Fruit fly (Drosophila melanogaster) whole organism, embryonic: ENCODE measurements around the gene Cpr67Fb.
A peak's percentile ranks its signal among the peaks of the same experiment; 100 is the strongest.

Experiments
- CG10209 ChIP-seq: fragments of 200-800 bp; sonication (Bioruptor generic); optimal IDR thresholded peaks from 3 replicates; lab custom pipeline; 2017; ENCODE audit warnings: missing biosample characterization, mild to moderate bottlenecking, missing genetic modification characterization, missing genetic modification reagents
- CG10267 ChIP-seq: fragments of 200-800 bp; sonication (Bioruptor generic); optimal IDR thresholded peaks from 2 replicates; lab custom pipeline; 2018; ENCODE audit warnings: missing biosample characterization, mild to moderate bottlenecking, missing genetic modification characterization, moderate library complexity
- CG10431 ChIP-seq: fragments of 200-800 bp; sonication (Bioruptor generic); optimal IDR thresholded peaks from 3 replicates; lab custom pipeline; 2018; ENCODE audit warnings: missing biosample characterization, mild to moderate bottlenecking, missing genetic modification characterization
- CG12236 ChIP-seq: fragments of 200-800 bp; sonication (Bioruptor generic); optimal IDR thresholded peaks from 2 replicates; lab custom pipeline; 2016; ENCODE audit warnings: missing biosample characterization, missing genetic modification characterization
- CG12659 ChIP-seq: fragments of 200-800 bp; sonication (Bioruptor generic); optimal IDR thresholded peaks from 3 replicates; lab custom pipeline; 2017; ENCODE audit warnings: mild to moderate bottlenecking, missing biosample characterization, missing genetic modification reagents, missing genetic modification characterization
- CG13296 ChIP-seq: fragments of 200-800 bp; sonication (Bioruptor generic); optimal IDR thresholded peaks from 3 replicates; lab custom pipeline; 2018; ENCODE audit warnings: missing biosample characterization, mild to moderate bottlenecking, missing genetic modification characterization
- CG1647 ChIP-seq: fragments of 200-800 bp; sonication (Bioruptor generic); optimal IDR thresholded peaks from 3 replicates; lab custom pipeline; 2016; ENCODE audit warnings: missing biosample characterization, missing genetic modification characterization
- CG16815 ChIP-seq: fragments of 200-800 bp; sonication (Bioruptor generic); optimal IDR thresholded peaks from 3 replicates; lab custom pipeline; 2017; ENCODE audit warnings: missing biosample characterization, mild to moderate bottlenecking, missing genetic modification characterization
- CG17568 ChIP-seq: fragments of 200-800 bp; sonication (Bioruptor generic); optimal IDR thresholded peaks from 2 replicates; lab custom pipeline; 2018; ENCODE audit warnings: missing biosample characterization, mild to moderate bottlenecking, missing genetic modification characterization, moderate library complexity
- CG17829 ChIP-seq: fragments of 200-800 bp; optimal IDR thresholded peaks from 2 replicates; lab custom pipeline; 2019; ENCODE audit warnings: missing biosample characterization, mild to moderate bottlenecking, missing genetic modification characterization, moderate library complexity
- CG18262 ChIP-seq: fragments of 200-800 bp; optimal IDR thresholded peaks from 3 replicates; lab custom pipeline; 2019; ENCODE audit warnings: missing biosample characterization, mild to moderate bottlenecking, missing genetic modification characterization, moderate library complexity
- CG18476 ChIP-seq: fragments of 200-800 bp; sonication (Bioruptor generic); optimal IDR thresholded peaks from 2 replicates; lab custom pipeline; 2016; ENCODE audit warnings: missing biosample characterization, mild to moderate bottlenecking, missing genetic modification characterization
- CG34376 ChIP-seq: fragments of 200-800 bp; sonication (Bioruptor generic); optimal IDR thresholded peaks from 2 replicates; lab custom pipeline; 2018; ENCODE audit warnings: missing biosample characterization, mild to moderate bottlenecking, missing genetic modification characterization
- CG7786 ChIP-seq: fragments of 200-800 bp; sonication (Bioruptor generic); optimal IDR thresholded peaks from 2 replicates; lab custom pipeline; 2016; ENCODE audit warnings: missing biosample characterization, missing genetic modification characterization
- CG7839 ChIP-seq: fragments of 200-800 bp; sonication (Bioruptor generic); optimal IDR thresholded peaks from 3 replicates; lab custom pipeline; 2018; ENCODE audit warnings: missing biosample characterization, mild to moderate bottlenecking, missing genetic modification characterization, moderate library complexity
- CG8359 ChIP-seq: fragments of 200-800 bp; sonication (Bioruptor generic); optimal IDR thresholded peaks from 2 replicates; lab custom pipeline; 2017; ENCODE audit warnings: missing biosample characterization, mild to moderate bottlenecking, missing genetic modification characterization, borderline replicate concordance
- CG9215 ChIP-seq: fragments of 200-800 bp; sonication (Bioruptor generic); IDR thresholded peaks from 2 replicates; pipeline ENCODE4 v1.3.6; 2022; ENCODE audit warnings: missing biosample characterization, missing genetic modification characterization
- CG9797 ChIP-seq: fragments of 200-800 bp; sonication (Bioruptor generic); optimal IDR thresholded peaks from 3 replicates; lab custom pipeline; 2018; ENCODE audit warnings: missing biosample characterization, mild to moderate bottlenecking, missing genetic modification characterization
- Chrac-16 ChIP-seq: fragments of 200-800 bp; sonication (Bioruptor generic); optimal IDR thresholded peaks from 3 replicates; lab custom pipeline; 2016; ENCODE audit warnings: missing biosample characterization, missing genetic modification characterization
- CrebB ChIP-seq: fragments of 200-800 bp; sonication (Bioruptor generic); optimal IDR thresholded peaks from 3 replicates; lab custom pipeline; 2018; ENCODE audit warnings: missing biosample characterization, mild to moderate bottlenecking, missing genetic modification characterization
- E2f2 ChIP-seq: fragments of 200-800 bp; sonication (Bioruptor generic); IDR thresholded peaks from 2 replicates; pipeline ENCODE4 v1.3.6; 2022; ENCODE audit warnings: missing biosample characterization, missing genetic modification characterization
- H2.0 ChIP-seq: fragments of 200-800 bp; sonication (Bioruptor generic); IDR thresholded peaks from 2 replicates; pipeline ENCODE4 v1.3.6; 2022; ENCODE audit warnings: missing biosample characterization, missing genetic modification characterization
- Hr78 ChIP-seq, 2 experiments: fragments of 200-800 bp in 1 of 2; fragments of >200 bp in 1 of 2; sonication (Bioruptor generic) in 1 of 2; optimal IDR thresholded peaks; 2 replicates each; lab custom pipeline; 2017 to 2019; ENCODE audit warnings: missing biosample characterization in 2 of 2, missing genetic modification characterization in 2 of 2, mild to moderate bottlenecking in 1 of 2, moderate library complexity in 1 of 2
- Nf-YB ChIP-seq: fragments of 200-800 bp; sonication (Bioruptor generic); optimal IDR thresholded peaks from 3 replicates; lab custom pipeline; 2019; ENCODE audit warnings: missing biosample characterization, mild to moderate bottlenecking, missing genetic modification characterization, moderate library complexity
- Pdp1 ChIP-seq, 2 experiments: fragments of 200-800 bp; sonication (Bioruptor generic); optimal IDR thresholded peaks; 3 replicates each; lab custom pipeline; 2016; ENCODE audit warnings: missing biosample characterization in 2 of 2, missing genetic modification characterization in 2 of 2, mild to moderate bottlenecking in 1 of 2, moderate library complexity in 1 of 2
- Spps ChIP-seq: fragments of 200-800 bp; sonication (Bioruptor generic); optimal IDR thresholded peaks from 2 replicates; lab custom pipeline; 2018; ENCODE audit warnings: missing biosample characterization, mild to moderate bottlenecking, missing genetic modification characterization
- TFAM ChIP-seq: fragments of 200-800 bp; sonication (Bioruptor generic); optimal IDR thresholded peaks from 2 replicates; lab custom pipeline; 2017; ENCODE audit warnings: missing biosample characterization, missing genetic modification characterization, inconsistent platforms
- Usf ChIP-seq: fragments of 200-800 bp; sonication (Bioruptor generic); optimal IDR thresholded peaks from 2 replicates; lab custom pipeline; 2017; ENCODE audit warnings: missing genotype, missing biosample characterization, missing genetic modification characterization
- Vsx1 ChIP-seq: fragments of 200-800 bp; sonication (Bioruptor generic); optimal IDR thresholded peaks from 2 replicates; lab custom pipeline; 2017; ENCODE audit warnings: missing biosample characterization, mild to moderate bottlenecking, missing genetic modification characterization, missing genetic modification reagents
- al ChIP-seq: fragments of 200-800 bp; sonication (Bioruptor generic); IDR thresholded peaks from 2 replicates; pipeline ENCODE4 v1.3.6; 2022; ENCODE audit warnings: missing biosample characterization, missing genetic modification characterization
- amos ChIP-seq: fragments of 200-800 bp; sonication (Bioruptor generic); IDR thresholded peaks from 2 replicates; pipeline ENCODE4 v1.3.6; 2022; ENCODE audit warnings: missing biosample characterization, missing genetic modification characterization; ENCODE audit not compliant: partially characterized antibody
- ara ChIP-seq: fragments of 200-800 bp; sonication (Bioruptor generic); IDR thresholded peaks from 2 replicates; pipeline ENCODE4 v1.3.6; 2022; ENCODE audit warnings: missing biosample characterization, missing genetic modification characterization
- ato ChIP-seq: fragments of 200-800 bp; sonication (Bioruptor generic); IDR thresholded peaks from 2 replicates; pipeline ENCODE4 v1.3.6; 2022; ENCODE audit warnings: missing biosample characterization, missing genetic modification characterization; ENCODE audit not compliant: partially characterized antibody
- chinmo ChIP-seq: fragments of 200-800 bp; sonication (Bioruptor generic); IDR thresholded peaks from 4 replicates; pipeline ENCODE4 v1.3.6; 2022; ENCODE audit warnings: missing biosample characterization, missing genetic modification characterization; ENCODE audit not compliant: partially characterized antibody
- chn ChIP-seq: fragments of 200-800 bp; sonication (Bioruptor generic); optimal IDR thresholded peaks from 2 replicates; lab custom pipeline; 2016; ENCODE audit warnings: missing biosample characterization, missing genetic modification characterization
- cwo ChIP-seq: fragments of 200-800 bp; sonication (Bioruptor generic); optimal IDR thresholded peaks from 3 replicates; lab custom pipeline; 2017; ENCODE audit warnings: missing biosample characterization, missing genetic modification characterization, mild to moderate bottlenecking, moderate library complexity, missing genetic modification reagents
- eve ChIP-seq, 2 experiments: fragments of >200 bp; optimal IDR thresholded peaks; 2 replicates each; lab custom pipeline; 2017; ENCODE audit warnings: missing biosample characterization in 2 of 2, missing genetic modification characterization in 2 of 2
- fd96Cb ChIP-seq: fragments of 200-800 bp; sonication (Bioruptor generic); optimal IDR thresholded peaks from 2 replicates; lab custom pipeline; 2018; ENCODE audit warnings: missing biosample characterization, mild to moderate bottlenecking, missing genetic modification characterization, moderate library complexity
- gfzf ChIP-seq: fragments of 200-800 bp; sonication (Bioruptor generic); optimal IDR thresholded peaks from 2 replicates; lab custom pipeline; 2016; ENCODE audit warnings: missing biosample characterization, mild to moderate bottlenecking, missing genetic modification characterization, moderate library complexity
- hkb ChIP-seq, 2 experiments: fragments of 200-800 bp in 1 of 2; fragments of >200 bp in 1 of 2; sonication (Bioruptor generic) in 1 of 2; IDR thresholded peaks in 1 of 2; optimal IDR thresholded peaks in 1 of 2; 2 replicates each; pipeline versions ENCODE4 v1.3.6 to Lab custom; 2017 to 2022; ENCODE audit warnings: missing biosample characterization in 1 of 2, missing genetic modification characterization in 1 of 2
- kah ChIP-seq: fragments of 200-800 bp; sonication (Bioruptor generic); optimal IDR thresholded peaks from 2 replicates; lab custom pipeline; 2018; ENCODE audit warnings: missing biosample characterization, mild to moderate bottlenecking, missing genetic modification characterization
- nau ChIP-seq: fragments of 200-800 bp; sonication (Bioruptor generic); optimal IDR thresholded peaks from 3 replicates; lab custom pipeline; 2017; ENCODE audit warnings: missing biosample characterization, mild to moderate bottlenecking, missing genetic modification characterization, missing genetic modification reagents
- org-1 ChIP-seq: fragments of 200-800 bp; sonication (Bioruptor generic); optimal IDR thresholded peaks from 2 replicates; lab custom pipeline; 2017; ENCODE audit warnings: missing biosample characterization, missing genetic modification characterization
- ranshi ChIP-seq: fragments of 200-800 bp; sonication (Bioruptor generic); IDR thresholded peaks from 2 replicates; pipeline ENCODE4 v1.3.6; 2022; ENCODE audit warnings: missing biosample characterization, missing genetic modification characterization
- repo ChIP-seq: fragments of 200-800 bp; sonication (Bioruptor generic); optimal IDR thresholded peaks from 2 replicates; lab custom pipeline; 2016; ENCODE audit warnings: missing biosample characterization, missing genetic modification characterization
- sens ChIP-seq: fragments of 200-800 bp; sonication (Bioruptor generic); peaks from one replicate; lab custom pipeline; 2016; ENCODE audit warnings: missing biosample characterization, missing genetic modification characterization
- so ChIP-seq: fragments of 200-800 bp; sonication (Bioruptor generic); IDR thresholded peaks from 3 replicates; pipeline ENCODE4 v1.3.6; 2022; ENCODE audit warnings: missing biosample characterization, missing genetic modification characterization
- trh ChIP-seq: fragments of 200-800 bp; sonication (Bioruptor generic); optimal IDR thresholded peaks from 2 replicates; lab custom pipeline; 2016; ENCODE audit warnings: missing biosample characterization, missing genetic modification characterization
- usp ChIP-seq: fragments of >200 bp; optimal IDR thresholded peaks from 2 replicates; lab custom pipeline; 2017; ENCODE audit warnings: missing biosample characterization, missing genetic modification characterization
- vvl ChIP-seq: fragments of 200-800 bp; sonication (Bioruptor generic); IDR thresholded peaks from 2 replicates; pipeline ENCODE4 v1.3.6; 2022; ENCODE audit warnings: missing biosample characterization, missing genetic modification characterization

Gene Cpr67Fb

DNA sequence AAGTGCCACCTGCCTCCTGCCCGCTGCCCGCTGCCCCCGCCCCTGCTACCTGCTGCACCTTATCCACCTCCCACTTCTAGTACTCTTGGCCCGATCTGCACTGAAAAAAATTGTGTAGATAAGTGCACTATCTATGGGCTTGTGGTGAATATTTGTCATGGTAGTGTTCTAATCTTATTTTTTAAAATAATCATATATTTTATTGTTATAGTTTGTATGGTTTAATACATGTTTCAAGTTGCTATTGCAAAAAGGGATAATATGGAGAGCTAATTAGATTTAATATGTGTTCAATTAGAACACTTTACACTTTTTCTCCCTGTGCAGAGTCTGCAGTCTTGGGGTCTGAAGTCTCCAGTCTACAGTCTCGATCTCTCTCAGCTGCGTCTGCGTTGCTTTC is 37.5 kb downstream of the Cpr67Fb start (continued):
- TF ChIP-seq Vsx1 (GFP tag; lab: Kevin White, UChicago) (no peak), repo (GFP tag; lab: Kevin White, UChicago) (no peak), cwo (GFP tag; lab: Kevin White, UChicago) (no peak), H2.0 (no peak), CG7839 (tag; lab: Kevin White, UChicago) (peak; percentile 59), usp (GFP tag; lab: Kevin White, UChicago) (no peak), CG10209 (peak; percentile 8), CG34376 (GFP tag; lab: Kevin White, UChicago) (no peak), hkb (optimal IDR thresholded peaks at IDR 0.05; lab: Kevin White, UChicago) (no peak), hkb (GFP tag; IDR thresholded peaks at IDR 0.05; lab: Robert Waterston, UW) (no peak), amos (GFP tag; lab: Robert Waterston, UW) (no peak), Spps (peak; percentile 2), CG17568 (GFP tag; lab: Kevin White, UChicago) (no peak), CG1647 (GFP tag; lab: Kevin White, UChicago) (no peak), so (GFP tag; lab: Robert Waterston, UW) (no peak), ara (GFP tag; lab: Robert Waterston, UW) (no peak), E2f2 (GFP tag; lab: Robert Waterston, UW) (no peak), Chrac-16 (GFP tag; lab: Kevin White, UChicago) (no peak), CG9797 (GFP tag; lab: Kevin White, UChicago) (no peak), CG7786 (GFP tag; lab: Kevin White, UChicago) (no peak), CG9215 (GFP tag; lab: Robert Waterston, UW) (no peak), CG12659 (GFP tag; lab: Kevin White, UChicago) (peak; percentile 15), TFAM (no peak), CG18476 (GFP tag; lab: Kevin White, UChicago) (no peak), fd96Cb (peak; percentile 60), CG16815 (GFP tag; lab: Kevin White, UChicago) (no peak), CG12236 (GFP tag; lab: Kevin White, UChicago) (no peak), CG18262 (tag; lab: Kevin White, UChicago) (peak; percentile 71), CG10267 (peak; percentile 43), ato (GFP tag; lab: Robert Waterston, UW) (no peak), CG17829 (peak; percentile 57), ranshi (GFP tag; lab: Robert Waterston, UW) (no peak), chinmo (GFP tag; lab: Robert Waterston, UW) (no peak), Usf (no peak), org-1 (GFP tag; lab: Kevin White, UChicago) (no peak), CrebB (tag; lab: Kevin White, UChicago) (no peak), kah (GFP tag; lab: Kevin White, UChicago) (no peak), trh (no peak), sens (GFP tag; lab: Kevin White, UChicago) (peak; percentile 47), gfzf (GFP tag; lab: Kevin White, UChicago) (no peak), nau (GFP tag; lab: Kevin White, UChicago) (peak; percentile 1), CG13296 (GFP tag; lab: Kevin White, UChicago) (no peak), Hr78 (GFP tag; optimal IDR thresholded peaks at IDR 0.05; lab: Kevin White, UChicago) (peak in 1 of 2 experiments; percentile 1), eve (GFP tag; optimal IDR thresholded peaks at IDR 0.05; lab: Kevin White, UChicago) (no peak), Nf-YB (no peak), CG10431 (GFP tag; lab: Kevin White, UChicago) (no peak), al (GFP tag; lab: Robert Waterston, UW) (no peak), Pdp1 (GFP tag; optimal IDR thresholded peaks at IDR 0.05; lab: Kevin White, UChicago) (no peak), chn (GFP tag; lab: Kevin White, UChicago) (no peak), vvl (GFP tag; lab: Robert Waterston, UW) (0 out of 2 replicates have a peak, but pooled peaks have one; percentile 31), CG8359 (GFP tag; lab: Kevin White, UChicago) (no peak)
